Worm (Caenorhabditis elegans): Measurements from ENCODE around the gene ZK688.9.

The ZK688.9 gene

DNA sequence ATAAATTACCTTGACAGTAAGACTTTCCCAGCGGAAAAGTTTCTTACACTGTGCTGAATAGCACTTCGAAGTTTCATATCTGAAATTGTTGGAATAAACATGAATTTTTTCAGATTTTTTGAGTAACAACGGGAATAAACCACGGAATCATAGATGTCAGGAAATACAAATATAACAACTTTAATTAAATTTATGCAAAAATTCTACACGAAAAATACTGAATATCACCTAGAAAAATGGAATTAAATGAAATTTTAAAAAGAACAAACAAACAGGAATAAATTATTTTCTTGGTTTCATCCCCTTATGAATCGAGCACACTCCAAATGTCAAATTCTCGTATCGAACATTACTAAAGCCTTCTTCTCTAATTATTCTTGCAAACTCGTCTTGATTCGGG, 25.7 kb downstream of the ZK688.9 start, which contains the start of gene tag-307:
Gene tag-307, minus strand, starts transcription at position 101 of the 400 bp plus-strand sequence.
- TF ChIP-seq snpc-4 (GFP tag; optimal IDR thresholded peaks at IDR 0.05) (no peak), snpc-4 (tag; optimal IDR thresholded peaks at IDR 0.05) (no peak), tbp1 (GFP tag; optimal IDR thresholded peaks at IDR 0.05) (no peak), attf-3 (GFP tag; conservative IDR thresholded peaks at IDR 0.05) (no peak), zfh-2 (GFP tag; conservative IDR thresholded peaks at IDR 0.05) (no peak), unc-62 (GFP tag; optimal IDR thresholded peaks at IDR 0.05) (no peak), C17E4.6 (GFP tag; IDR thresholded peaks at IDR 0.05) (no peak), nfya-2 (GFP tag; IDR thresholded peaks at IDR 0.05) (no peak), cebp-1 (GFP tag; IDR thresholded peaks at IDR 0.05) (no peak), cebp-1 (tag; optimal IDR thresholded peaks at IDR 0.05) (no peak), cebp-2 (GFP tag; IDR thresholded peaks at IDR 0.05) (no peak), Y95B8A.8 (GFP tag; IDR thresholded peaks at IDR 0.05) (no peak), nhr-179 (tag; optimal IDR thresholded peaks at IDR 0.05) (no peak), hlh-26 (GFP tag; conservative IDR thresholded peaks at IDR 0.05) (no peak), B0336.3 (GFP tag; IDR thresholded peaks at IDR 0.05) (no peak), K12H6.12 (tag; optimal IDR thresholded peaks at IDR 0.05) (no peak), egl-18 (GFP tag; IDR thresholded peaks at IDR 0.05) (no peak)

DNA sequence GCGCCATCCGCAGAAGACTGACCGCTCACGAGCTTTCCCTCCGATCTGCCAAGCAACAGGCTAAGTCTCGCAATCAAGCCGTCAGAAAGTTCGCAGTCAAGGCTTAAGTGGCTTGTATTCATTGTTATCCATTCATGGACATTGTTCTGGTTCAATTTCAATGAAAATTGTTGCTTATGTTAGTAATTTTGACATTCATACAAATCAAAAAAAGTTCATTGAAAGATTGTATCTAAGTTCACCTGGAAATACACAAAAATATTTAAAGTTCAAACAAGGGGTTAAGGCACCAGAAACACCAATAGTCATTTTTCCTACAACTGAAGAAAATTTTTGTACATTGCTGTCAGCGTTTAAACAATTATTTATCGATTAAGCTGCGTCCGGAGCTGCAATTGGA, 27.3 kb downstream of the ZK688.9 start:
- TF ChIP-seq ztf-6 (GFP tag; IDR thresholded peaks at IDR 0.05) (no peak), hmg-1.2 (GFP tag; IDR thresholded peaks at IDR 0.05) (peak; percentile 20; the same call in 1 of the 2 replicates), hsf-1 (GFP tag; IDR thresholded peaks at IDR 0.05) (peak; percentile 73), madf-6 (GFP tag; IDR thresholded peaks at IDR 0.05) (peak; percentile 58), madf-10 (tag; optimal IDR thresholded peaks at IDR 0.05) (no peak), ets-4 (GFP tag; optimal IDR thresholded peaks at IDR 0.05) (no peak), F37B4.10 (GFP tag; IDR thresholded peaks at IDR 0.05) (no peak), Y95B8A.8 (GFP tag; IDR thresholded peaks at IDR 0.05) (peak; percentile 69; the same call in 1 of the 2 replicates), ceh-27 (GFP tag; optimal IDR thresholded peaks at IDR 0.05) (no peak), nhr-90 (tag; optimal IDR thresholded peaks at IDR 0.05) (peak; percentile 9), ztf-26 (tag; optimal IDR thresholded peaks at IDR 0.05) (no peak), F23B12.7 (tag; optimal IDR thresholded peaks at IDR 0.05; ENCODE audit: insufficient read depth) (no peak), xnd-1 (tag; optimal IDR thresholded peaks at IDR 0.05) (no peak), mxl-1 (tag; optimal IDR thresholded peaks at IDR 0.05) (no peak), snpc-1.1 (tag; optimal IDR thresholded peaks at IDR 0.05; ENCODE audit: insufficient read depth) (peak; percentile 25), Y56A3A.18 (GFP tag; IDR thresholded peaks at IDR 0.05) (0 out of 2 replicates have a peak, but pooled peaks have one; percentile 46), ZK185.1 (tag; optimal IDR thresholded peaks at IDR 0.05; ENCODE audit: poor library complexity, severe bottlenecking) (no peak), F33H1.4 (GFP tag; IDR thresholded peaks at IDR 0.05) (0 out of 2 replicates have a peak, but pooled peaks have one; percentile 24), dox-1 (GFP tag; IDR thresholded peaks at IDR 0.05) (peak; percentile 48; the same call in 1 of the 2 replicates), somi-1 (GFP tag; optimal IDR thresholded peaks at IDR 0.05) (peak; percentile 12), lag-1 (GFP tag; IDR thresholded peaks at IDR 0.05) (no peak), hmg-20 (GFP tag; IDR thresholded peaks at IDR 0.05) (no peak), Y79H2A.3 (GFP tag; conservative IDR thresholded peaks at IDR 0.05) (no peak), ceh-100 (GFP tag; IDR thresholded peaks at IDR 0.05) (peak; percentile 57), chd-7 (tag; optimal IDR thresholded peaks at IDR 0.05) (no peak), egl-18 (GFP tag; IDR thresholded peaks at IDR 0.05) (no peak), F49E8.2 (tag; optimal IDR thresholded peaks at IDR 0.05; ENCODE audit: insufficient read depth) (peak; percentile 82), C17E4.6 (GFP tag; IDR thresholded peaks at IDR 0.05) (0 out of 2 replicates have a peak, but pooled peaks have one; percentile 11), F52B5.7 (tag; optimal IDR thresholded peaks at IDR 0.05) (no peak), madf-8 (GFP tag; conservative IDR thresholded peaks at IDR 0.05) (peak; percentile 11; the same call in 1 of the 2 replicates), pbrm-1 (GFP tag; IDR thresholded peaks at IDR 0.05) (peak; percentile 66; the same call in 1 of the 2 replicates), lir-1 (GFP tag; conservative IDR thresholded peaks at IDR 0.05) (no peak), repo-1 (tag; optimal IDR thresholded peaks at IDR 0.05) (no peak), snpc-4 (GFP tag; optimal IDR thresholded peaks at IDR 0.05) (peak; percentile 20), snpc-4 (tag; optimal IDR thresholded peaks at IDR 0.05) (peak in 1 of 4 experiments; percentile 53)

All from whole organism, young adult.